Worm (Caenorhabditis elegans): Measurements from ENCODE around the gene ddr-1.

ce11 chrX:5433912-5434311, 27.1 kb upstream of the ddr-1 start:
- TF ChIP-seq hif-1 (tag; optimal IDR thresholded peaks at IDR 0.05), result no peak
- TF ChIP-seq snpc-4 (tag; optimal IDR thresholded peaks at IDR 0.05), result no peak
- no peak for TF ChIP-seq mep-1 (tag; optimal IDR thresholded peaks at IDR 0.05)
- no peak for TF ChIP-seq mdl-1 (tag; optimal IDR thresholded peaks at IDR 0.05)
- TF ChIP-seq zag-1 (tag; optimal IDR thresholded peaks at IDR 0.05), result no peak
